Worm (Caenorhabditis elegans) whole organism, L2 larva: ENCODE data around the gene C06G3.3.

Experiments
- ama-1 ChIP-seq: fragments of 150-350 bp; optimal IDR thresholded peaks from 2 replicates; lab custom pipeline; 2018; ENCODE audit warnings: inconsistent platforms
- nhr-10 ChIP-seq: sonication (generic microtip); optimal IDR thresholded peaks from 2 replicates; lab custom pipeline; 2017; ENCODE audit warnings: missing biosample characterization, missing genetic modification characterization
- nhr-11 ChIP-seq: fragments of 150-350 bp; optimal IDR thresholded peaks from 2 replicates; lab custom pipeline; 2014; ENCODE audit warnings: missing biosample characterization, missing genetic modification characterization
- nhr-129 ChIP-seq: fragments of 150-350 bp; optimal IDR thresholded peaks from 2 replicates; lab custom pipeline; 2014; ENCODE audit warnings: missing biosample characterization, missing genetic modification characterization
- nhr-23 ChIP-seq: fragments of 150-350 bp; optimal IDR thresholded peaks from 2 replicates; lab custom pipeline; 2014; ENCODE audit warnings: missing biosample characterization, missing genetic modification reagents, missing genetic modification characterization
- unc-39 ChIP-seq: fragments of 150-350 bp; optimal IDR thresholded peaks from 2 replicates; lab custom pipeline; 2014; ENCODE audit warnings: missing biosample characterization, missing genetic modification characterization
- ztf-11 ChIP-seq: sonication (generic microtip); optimal IDR thresholded peaks from 2 replicates; lab custom pipeline; 2017; ENCODE audit warnings: missing biosample characterization, missing genetic modification characterization

DNA sequence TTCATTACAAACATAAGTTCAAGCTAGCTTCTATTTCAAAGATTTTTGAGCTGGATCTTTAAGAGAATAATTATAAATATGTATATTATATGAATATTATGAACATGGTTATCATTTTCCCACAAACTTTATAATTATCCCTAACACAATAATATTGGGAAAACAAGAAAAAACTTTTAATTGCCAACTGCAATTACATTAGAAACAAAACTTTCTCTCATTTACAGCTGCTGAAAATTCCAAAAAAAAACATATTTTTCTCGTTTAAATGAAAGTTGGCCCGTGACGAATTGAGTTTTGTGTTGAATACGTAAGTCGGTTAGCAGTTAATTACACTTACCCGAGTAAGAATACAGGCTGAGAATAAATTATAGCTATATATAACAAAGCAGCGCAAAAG, 26.8 kb downstream of the C06G3.3 start:
- TF ChIP-seq nhr-10: no peak
- no peak for TF ChIP-seq nhr-11
- no peak for TF ChIP-seq unc-39 (tag; lab: Kevin White, UChicago)
- TF ChIP-seq ama-1 (lab: Kevin White, UChicago): no peak
- no peak for TF ChIP-seq ztf-11 (tag; lab: Kevin White, UChicago)
- TF ChIP-seq nhr-129 (tag; lab: Kevin White, UChicago): no peak
- no peak for TF ChIP-seq nhr-23 (tag; lab: Kevin White, UChicago)
